Worm (Caenorhabditis elegans): Measurements from ENCODE around the gene unc-36.

ce11 chrIII:8211562-8211961 lies 10.5 kb upstream of the unc-36 start:
- TF ChIP-seq elt-2 (tag; optimal IDR thresholded peaks at IDR 0.05) (no peak), sptf-1 (tag; optimal IDR thresholded peaks at IDR 0.05) (no peak), nhr-28 (tag; optimal IDR thresholded peaks at IDR 0.05) (no peak), unc-86 (tag; optimal IDR thresholded peaks at IDR 0.05) (peak; percentile 97), efl-1 (optimal IDR thresholded peaks at IDR 0.05) (no peak), efl-1 (GFP tag; optimal IDR thresholded peaks at IDR 0.05 in 1 of 2) (no peak)
